Fruit fly (Drosophila melanogaster): ENCODE data around the gene CG3323.
A peak's percentile ranks its signal among the peaks of the same experiment; 100 is the strongest.

Gene CG3323

DNA sequence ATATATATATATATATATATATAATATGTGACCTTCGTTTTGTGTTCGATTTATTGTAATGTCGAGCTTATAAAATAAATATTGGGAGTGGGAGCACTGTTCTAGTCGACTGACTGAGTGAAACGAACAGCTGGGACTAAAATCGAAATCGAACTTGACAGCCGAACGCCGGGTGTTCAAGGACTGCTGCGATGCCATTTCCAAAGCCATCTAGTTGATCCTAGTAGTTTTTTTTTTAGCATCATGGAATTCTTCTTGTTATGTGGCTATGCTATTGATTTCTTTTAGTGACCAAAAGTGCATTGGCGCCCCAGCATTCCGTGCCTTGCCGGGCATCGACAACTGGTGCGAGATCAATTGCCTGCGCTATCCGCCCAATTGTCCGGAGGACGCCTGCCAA lies at the start of gene CG3323:
Gene CG3323, minus strand, starts transcription at position 101 of the 400 bp plus-strand sequence.
- TF ChIP-seq EcR (GFP tag; optimal IDR thresholded peaks at IDR 0.05) (no peak), pan (optimal IDR thresholded peaks at IDR 0.05) (no peak), usp (GFP tag; optimal IDR thresholded peaks at IDR 0.05) (no peak), psq (optimal IDR thresholded peaks at IDR 0.05) (no peak), Dll (optimal IDR thresholded peaks at IDR 0.05) (no peak), CG8478 (optimal IDR thresholded peaks at IDR 0.05) (no peak)

DNA sequence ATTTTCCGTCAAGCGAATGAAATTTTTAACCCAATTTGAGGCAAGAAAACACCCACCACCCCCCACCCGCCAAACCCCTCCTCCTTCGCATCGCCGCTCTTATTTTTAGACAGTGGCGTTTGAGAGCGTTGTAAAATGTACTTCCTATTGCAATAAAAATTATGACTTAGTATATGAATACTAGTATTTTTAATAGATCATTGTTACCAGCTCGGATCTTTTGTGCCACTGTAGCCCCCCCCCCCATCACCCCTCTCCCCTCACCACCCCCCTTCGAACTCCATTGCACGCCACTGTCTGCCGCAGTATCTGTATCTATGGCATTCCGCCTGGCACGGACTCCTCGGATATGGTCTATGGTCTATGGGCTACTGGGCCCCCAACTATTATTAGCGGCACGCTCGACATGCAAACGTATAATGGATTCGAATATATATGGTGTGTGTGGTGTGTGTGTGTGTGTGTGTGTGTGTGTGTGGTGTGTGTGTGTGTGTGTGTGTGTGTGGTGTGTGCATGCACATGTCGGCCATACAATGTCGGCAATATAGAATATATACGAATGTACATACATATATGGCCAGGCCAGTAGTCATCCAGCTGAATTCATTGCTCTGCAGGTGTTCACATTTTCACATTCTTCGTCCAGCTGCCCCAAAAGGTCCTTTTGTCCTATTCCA lies 44.5 kb upstream of the CG3323 start:
- TF ChIP-seq CG8478 (optimal IDR thresholded peaks at IDR 0.05) = no peak
- no peak for TF ChIP-seq psq (optimal IDR thresholded peaks at IDR 0.05)
- no peak for TF ChIP-seq usp (GFP tag; optimal IDR thresholded peaks at IDR 0.05)
- TF ChIP-seq pan (optimal IDR thresholded peaks at IDR 0.05) = no peak
- TF ChIP-seq Dll (optimal IDR thresholded peaks at IDR 0.05) = no peak
- TF ChIP-seq EcR (GFP tag; optimal IDR thresholded peaks at IDR 0.05) = no peak

DNA sequence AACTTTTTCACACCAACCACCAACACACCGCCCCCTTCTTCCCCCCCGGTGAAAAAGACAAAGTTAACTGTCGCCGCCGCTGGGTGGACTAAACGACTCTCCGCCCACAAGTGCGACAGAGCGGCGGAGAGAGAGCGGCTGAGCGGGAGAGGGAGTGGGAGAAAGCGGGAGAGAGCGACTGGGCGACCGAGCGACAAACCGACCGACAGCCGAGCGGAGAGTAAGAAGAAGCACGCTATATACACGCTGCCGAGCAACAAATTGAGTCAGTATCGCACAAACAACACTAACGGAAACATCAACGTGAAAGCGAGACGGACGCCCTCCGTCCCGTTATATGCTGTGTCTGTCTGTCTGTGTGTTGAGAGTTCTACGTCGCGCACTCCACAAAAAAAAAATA lies 34.5 kb upstream of the CG3323 start, which contains the start of gene SK:
Gene SK, plus strand, starts transcription at position 267 of the 400 bp plus-strand sequence.
- no peak for TF ChIP-seq psq (optimal IDR thresholded peaks at IDR 0.05)
- peak; percentile 12 for TF ChIP-seq Dll (optimal IDR thresholded peaks at IDR 0.05)

DNA sequence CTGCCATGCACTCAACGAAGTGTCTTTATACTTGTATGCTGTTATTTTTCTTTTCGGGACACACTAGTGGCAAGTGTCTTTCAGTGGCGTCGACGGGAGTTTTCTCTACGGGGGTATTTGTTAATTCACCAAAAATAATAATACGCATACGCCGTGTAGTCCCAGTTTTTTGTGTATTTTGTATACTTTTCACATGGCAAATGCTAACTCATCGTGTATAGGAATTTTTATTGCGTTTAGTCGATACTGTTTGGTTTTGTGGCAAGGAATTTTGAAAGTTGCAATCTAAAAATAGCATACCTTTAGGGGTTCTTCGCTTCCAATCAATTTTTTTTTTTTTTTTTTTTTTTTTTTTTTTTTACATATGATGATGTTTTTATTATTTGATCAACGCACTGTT lies 32.9 kb upstream of the CG3323 start:
- TF ChIP-seq pan (optimal IDR thresholded peaks at IDR 0.05) (no peak), Dll (optimal IDR thresholded peaks at IDR 0.05) (no peak)

DNA sequence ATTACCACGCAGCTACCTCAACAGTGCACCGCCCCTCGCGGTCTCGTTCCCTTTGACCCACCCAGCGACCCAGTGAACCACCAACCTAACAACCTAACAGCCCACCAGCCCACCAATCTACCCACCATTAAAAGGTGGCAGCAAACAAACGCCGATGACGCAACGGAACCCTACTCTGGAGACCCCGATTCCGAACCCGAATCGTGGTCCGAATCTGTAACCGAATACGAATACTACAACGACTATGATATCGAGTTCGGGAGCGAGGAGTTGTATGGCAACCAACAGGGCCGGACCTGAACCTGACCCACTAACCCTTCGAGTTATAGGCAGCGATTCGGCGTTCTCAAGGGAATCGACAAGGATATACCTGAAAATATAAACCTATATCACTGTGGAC lies 31.8 kb upstream of the CG3323 start:
- TF ChIP-seq EcR (GFP tag; optimal IDR thresholded peaks at IDR 0.05) (no peak), pan (optimal IDR thresholded peaks at IDR 0.05) (no peak), usp (GFP tag; optimal IDR thresholded peaks at IDR 0.05) (no peak), psq (optimal IDR thresholded peaks at IDR 0.05) (no peak), Dll (optimal IDR thresholded peaks at IDR 0.05) (no peak), CG8478 (optimal IDR thresholded peaks at IDR 0.05) (no peak)

DNA sequence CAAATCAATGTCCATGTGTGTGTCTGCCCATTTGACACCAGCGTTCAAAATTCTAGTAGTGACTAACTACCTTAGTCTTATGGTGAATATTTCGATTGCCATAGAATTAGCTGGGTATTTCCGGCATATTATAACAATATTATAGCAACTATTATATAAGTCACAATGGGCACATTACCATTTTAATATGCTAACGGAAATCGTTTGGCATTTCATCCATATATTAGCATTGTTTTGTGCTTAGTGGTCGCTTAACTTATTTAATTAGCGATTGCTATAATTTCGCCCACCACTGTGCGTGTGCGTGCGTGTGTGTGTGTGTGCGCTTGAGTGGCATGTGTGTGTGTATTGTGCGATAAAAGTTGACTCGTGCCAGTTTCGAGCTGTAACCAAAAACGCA lies 31.2 kb upstream of the CG3323 start:
- TF ChIP-seq CG8478 (optimal IDR thresholded peaks at IDR 0.05) (no peak), usp (GFP tag; optimal IDR thresholded peaks at IDR 0.05) (no peak)

DNA sequence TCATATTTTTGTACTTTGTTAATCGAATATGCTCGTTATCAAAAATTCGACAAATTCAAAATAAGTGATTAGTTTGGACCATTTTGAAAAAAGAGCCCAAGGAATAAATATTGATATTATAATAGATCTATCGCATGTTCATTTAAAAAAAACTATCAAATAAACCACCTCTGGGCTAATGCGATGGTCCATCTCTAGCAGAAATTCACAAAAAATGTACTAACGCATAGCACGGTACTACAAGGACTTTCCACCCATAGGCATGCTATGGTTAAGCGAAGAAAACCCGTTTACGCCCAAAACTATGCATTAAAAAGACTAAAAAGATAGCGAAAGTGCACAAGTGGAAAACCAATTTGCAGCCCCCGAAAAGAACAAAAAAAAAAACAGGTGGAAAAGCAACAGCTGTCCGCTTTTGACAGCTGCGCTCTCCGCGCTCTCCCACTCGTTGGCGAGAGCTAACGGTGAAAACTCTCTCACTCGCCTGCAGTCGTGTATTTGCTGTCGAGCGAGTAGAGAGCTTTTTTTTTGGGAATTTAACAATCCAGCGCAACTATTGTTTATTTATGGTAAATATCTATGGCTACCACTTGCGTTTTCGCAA lies 26.9 kb upstream of the CG3323 start, which contains the start of gene CanB:
Gene CanB, plus strand, starts transcription at position 241 of the 604 bp plus-strand sequence.
- TF ChIP-seq CG8478 (optimal IDR thresholded peaks at IDR 0.05) (no peak), EcR (GFP tag; optimal IDR thresholded peaks at IDR 0.05) (no peak), psq (optimal IDR thresholded peaks at IDR 0.05) (no peak), pan (optimal IDR thresholded peaks at IDR 0.05) (no peak), Dll (optimal IDR thresholded peaks at IDR 0.05) (no peak), usp (GFP tag; optimal IDR thresholded peaks at IDR 0.05) (no peak)

DNA sequence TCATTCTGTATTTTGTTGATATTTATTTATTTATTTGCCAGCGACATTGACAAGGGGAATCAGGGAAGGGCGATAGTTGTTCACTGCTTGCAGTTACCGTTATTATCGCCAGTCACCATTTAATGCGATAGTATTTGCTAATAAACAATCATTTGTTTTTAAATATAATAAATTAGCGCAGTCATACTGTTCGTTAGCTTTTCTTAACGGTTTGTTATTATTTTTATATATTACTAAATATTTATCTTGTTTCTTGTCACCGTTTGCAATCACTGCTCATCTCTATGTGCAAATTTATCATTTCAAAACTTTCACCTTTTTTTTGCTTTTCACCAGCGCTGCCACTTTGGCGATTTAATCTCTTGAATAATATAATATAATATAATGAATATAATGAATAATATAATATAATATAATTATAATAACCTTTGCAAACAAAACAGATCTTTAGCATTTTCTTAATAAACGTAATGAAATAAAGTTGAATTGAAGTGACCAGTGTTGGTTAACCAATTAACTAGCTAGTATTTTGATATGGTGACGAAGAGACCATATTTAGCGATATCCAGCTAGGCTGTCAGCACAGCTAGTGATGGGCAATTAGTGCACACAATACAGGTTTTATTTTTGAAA lies 23.9 kb upstream of the CG3323 start, which contains the start of the genes CG3309 and XRCC1:
Gene CG3309, minus strand, starts transcription at position 82 of the 633 bp plus-strand sequence.
Gene XRCC1, plus strand, starts transcription at position 611 of the 633 bp plus-strand sequence.
- TF ChIP-seq EcR (GFP tag; optimal IDR thresholded peaks at IDR 0.05) = no peak
- no peak for TF ChIP-seq pan (optimal IDR thresholded peaks at IDR 0.05)
- TF ChIP-seq CG8478 (optimal IDR thresholded peaks at IDR 0.05) = no peak
- no peak for TF ChIP-seq Dll (optimal IDR thresholded peaks at IDR 0.05)
- TF ChIP-seq usp (GFP tag; optimal IDR thresholded peaks at IDR 0.05) = no peak
- TF ChIP-seq psq (optimal IDR thresholded peaks at IDR 0.05) = no peak

DNA sequence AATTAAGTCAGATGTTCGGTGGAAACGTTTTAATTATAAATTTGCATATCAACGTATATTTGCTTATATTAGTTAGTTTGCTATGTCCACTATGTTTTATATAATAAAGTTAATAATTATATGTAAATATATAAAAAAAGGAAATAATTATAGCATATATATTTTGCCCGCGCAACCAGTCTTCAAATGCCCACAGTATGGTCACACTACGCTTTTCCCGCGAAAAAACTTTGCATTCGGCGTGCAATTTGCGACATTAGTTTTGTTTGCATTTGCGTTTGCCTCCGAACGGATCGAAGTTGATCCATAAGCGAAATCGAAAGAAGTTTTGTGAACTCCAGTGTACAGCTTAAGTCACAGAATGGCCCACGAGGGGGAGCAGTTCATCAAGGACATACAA lies 18.1 kb upstream of the CG3323 start, which contains the start of gene Mcm3:
Gene Mcm3, plus strand, starts transcription at position 220 of the 400 bp plus-strand sequence.
- no peak for TF ChIP-seq psq (optimal IDR thresholded peaks at IDR 0.05)
- no peak for TF ChIP-seq CG8478 (optimal IDR thresholded peaks at IDR 0.05)
- TF ChIP-seq pan (optimal IDR thresholded peaks at IDR 0.05) = no peak
- no peak for TF ChIP-seq Dll (optimal IDR thresholded peaks at IDR 0.05)
- TF ChIP-seq EcR (GFP tag; optimal IDR thresholded peaks at IDR 0.05) = no peak
- no peak for TF ChIP-seq usp (GFP tag; optimal IDR thresholded peaks at IDR 0.05)

DNA sequence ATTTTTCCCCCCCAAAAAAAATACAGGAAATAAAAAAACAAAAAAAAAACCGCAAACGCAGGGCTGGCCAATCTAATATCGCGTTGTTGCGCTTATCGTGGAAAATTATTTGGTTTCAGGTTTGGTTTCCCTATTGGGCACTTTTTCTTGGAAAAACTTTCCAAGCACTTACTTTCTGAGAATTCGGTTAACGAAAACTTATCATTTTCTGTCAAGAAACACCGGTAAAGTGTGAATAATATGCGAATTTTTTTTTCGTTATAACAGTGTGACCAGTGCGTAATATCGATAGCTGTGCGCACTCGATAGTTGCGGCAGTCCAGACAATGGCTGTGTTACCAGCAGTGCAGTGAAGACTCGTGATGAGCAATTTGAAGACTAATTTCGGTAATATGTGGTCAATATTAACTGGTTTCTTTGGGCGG lies 17.0 kb upstream of the CG3323 start, which contains the start of gene Rnp4F:
Gene Rnp4F, minus strand, starts transcription at position 238 of the 425 bp plus-strand sequence.
- TF ChIP-seq pan (optimal IDR thresholded peaks at IDR 0.05) = no peak
- TF ChIP-seq EcR (GFP tag; optimal IDR thresholded peaks at IDR 0.05) = no peak
- no peak for TF ChIP-seq Dll (optimal IDR thresholded peaks at IDR 0.05)
- TF ChIP-seq usp (GFP tag; optimal IDR thresholded peaks at IDR 0.05) = no peak
- no peak for TF ChIP-seq CG8478 (optimal IDR thresholded peaks at IDR 0.05)
- TF ChIP-seq psq (optimal IDR thresholded peaks at IDR 0.05) = no peak

DNA sequence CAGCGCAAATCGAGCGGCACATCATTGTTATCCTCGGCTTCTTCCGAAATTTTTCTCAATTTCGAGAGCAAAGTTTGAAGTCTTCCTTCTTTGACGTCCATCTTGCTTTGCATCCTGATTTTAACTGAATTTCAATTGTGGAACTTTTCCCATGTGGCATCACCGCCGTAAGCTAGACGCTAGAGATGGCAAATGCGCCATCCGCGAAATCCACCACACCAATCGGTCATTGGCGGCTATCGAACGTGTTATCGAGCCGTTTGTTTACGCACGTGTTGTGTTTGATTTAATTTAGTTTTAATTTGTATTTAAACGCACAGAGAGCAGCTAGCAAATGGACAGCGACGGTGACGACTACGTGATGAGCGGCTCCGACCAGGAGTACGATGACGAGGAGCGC lies 11.7 kb upstream of the CG3323 start, which contains the start of the genes CG15930 and Sas10:
Gene CG15930, minus strand, starts transcription at position 126 of the 400 bp plus-strand sequence.
Gene Sas10, plus strand, starts transcription at position 240 of the 400 bp plus-strand sequence.
- no peak for TF ChIP-seq EcR (GFP tag; optimal IDR thresholded peaks at IDR 0.05)
- TF ChIP-seq Dll (optimal IDR thresholded peaks at IDR 0.05) = no peak
- TF ChIP-seq usp (GFP tag; optimal IDR thresholded peaks at IDR 0.05) = no peak
- TF ChIP-seq CG8478 (optimal IDR thresholded peaks at IDR 0.05) = no peak
- TF ChIP-seq pan (optimal IDR thresholded peaks at IDR 0.05) = no peak
- TF ChIP-seq psq (optimal IDR thresholded peaks at IDR 0.05) = no peak

DNA sequence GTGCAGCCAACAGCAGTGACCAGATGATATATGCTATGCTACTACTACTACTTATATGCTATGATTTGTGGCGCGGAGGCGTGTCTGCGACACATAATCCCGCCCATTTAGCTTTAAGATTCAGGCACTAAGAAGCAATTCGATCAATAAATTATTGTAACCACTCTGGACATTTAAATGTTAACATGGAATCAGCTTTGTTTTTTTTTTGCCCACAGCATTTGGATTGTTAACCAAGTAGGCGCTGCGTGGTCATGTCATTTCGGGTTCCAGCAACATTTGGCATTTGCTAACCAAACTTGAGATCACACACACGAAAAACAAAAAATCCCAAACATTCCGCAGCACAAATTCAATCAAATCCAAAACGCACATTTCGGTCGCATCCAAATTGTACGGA lies 7.5 kb upstream of the CG3323 start, which contains the start of gene CG4198:
Gene CG4198, plus strand, starts transcription at position 301 of the 400 bp plus-strand sequence.
- TF ChIP-seq usp (GFP tag; optimal IDR thresholded peaks at IDR 0.05) = no peak
- no peak for TF ChIP-seq psq (optimal IDR thresholded peaks at IDR 0.05)
- no peak for TF ChIP-seq pan (optimal IDR thresholded peaks at IDR 0.05)
- TF ChIP-seq EcR (GFP tag; optimal IDR thresholded peaks at IDR 0.05) = no peak

Measured in whole organism.